Worm (Caenorhabditis elegans) whole organism, L1 larva: Measurements from ENCODE around the gene str-217.

Source experiments
- C04F5.9 ChIP-seq: sonication (generic microtip); optimal IDR thresholded peaks from 2 replicates; lab custom pipeline; 2016; ENCODE audit warnings: missing genetic modification characterization, missing compliant biosample characterization
- Y116A8C.19 ChIP-seq: sonication (generic microtip); optimal IDR thresholded peaks from 2 replicates; lab custom pipeline; 2016; ENCODE audit warnings: missing compliant biosample characterization, missing genetic modification characterization, borderline replicate concordance
- aly-2 ChIP-seq: fragments of 150-350 bp; optimal IDR thresholded peaks from 2 replicates; lab custom pipeline; 2014; ENCODE audit warnings: missing biosample characterization, missing genetic modification characterization
- ceh-8 ChIP-seq: fragments of 200-800 bp; sonication (Bioruptor generic); optimal IDR thresholded peaks from 2 replicates; lab custom pipeline; 2018; ENCODE audit warnings: mild to moderate bottlenecking, missing genetic modification characterization, moderate library complexity, missing compliant biosample characterization
- ceh-90 ChIP-seq: sonication (generic microtip); optimal IDR thresholded peaks from 2 replicates; lab custom pipeline; 2016; ENCODE audit warnings: missing genetic modification characterization, missing compliant biosample characterization
- ces-1 ChIP-seq: fragments of 150-350 bp; optimal IDR thresholded peaks from 2 replicates; lab custom pipeline; 2014; ENCODE audit warnings: missing biosample characterization, missing genetic modification reagents, missing genetic modification characterization
- dsc-1 ChIP-seq: sonication (generic microtip); optimal IDR thresholded peaks from 2 replicates; lab custom pipeline; 2016; ENCODE audit warnings: mild to moderate bottlenecking, missing genetic modification characterization, missing compliant biosample characterization
- efl-1 ChIP-seq, 4 experiments: fragments of 150-350 bp; optimal IDR thresholded peaks in 3 of 4; peaks in 1 of 4; 1 replicate in 1 of 4; 2 replicates in 3 of 4; lab custom pipeline; 2014; ENCODE audit warnings: missing biosample characterization in 2 of 4, missing genetic modification characterization in 2 of 4, missing genetic modification reagents in 2 of 4
- efl-3 ChIP-seq: fragments of 200-800 bp; sonication (Bioruptor generic); optimal IDR thresholded peaks from 2 replicates; lab custom pipeline; 2018; ENCODE audit warnings: mild to moderate bottlenecking, missing genetic modification characterization, missing compliant biosample characterization
- elt-2 ChIP-seq: sonication (generic microtip); optimal IDR thresholded peaks from 2 replicates; lab custom pipeline; 2016; ENCODE audit warnings: missing genetic modification characterization, mild to moderate bottlenecking, inconsistent platforms, missing compliant biosample characterization, missing genetic modification reagents
- fkh-4 ChIP-seq: sonication (generic microtip); optimal IDR thresholded peaks from 2 replicates; lab custom pipeline; 2016; ENCODE audit warnings: missing compliant biosample characterization, missing genetic modification characterization, borderline replicate concordance
- fkh-8 ChIP-seq: sonication (generic microtip); optimal IDR thresholded peaks from 2 replicates; lab custom pipeline; 2016; ENCODE audit warnings: mild to moderate bottlenecking, missing genetic modification characterization, missing compliant biosample characterization
- fos-1 ChIP-seq: fragments of 150-350 bp; optimal IDR thresholded peaks from 2 replicates; lab custom pipeline; 2014; ENCODE audit warnings: missing biosample characterization, missing genetic modification characterization
- grh-1 ChIP-seq: fragments of 200-800 bp; sonication (Bioruptor generic); IDR thresholded peaks from 2 replicates; pipeline ENCODE4 v1.3.6; 2022; ENCODE audit warnings: missing genetic modification reagents, missing genetic modification characterization, missing compliant biosample characterization
- hlh-4 ChIP-seq: sonication (generic microtip); optimal IDR thresholded peaks from 2 replicates; lab custom pipeline; 2016; ENCODE audit warnings: mild to moderate bottlenecking, missing genetic modification characterization, missing compliant biosample characterization
- hpl-2 ChIP-seq: fragments of 150-350 bp; optimal IDR thresholded peaks from 2 replicates; lab custom pipeline; 2014; ENCODE audit warnings: missing biosample characterization, missing genetic modification reagents, missing genetic modification characterization
- irx-1 ChIP-seq: sonication (generic microtip); optimal IDR thresholded peaks from 2 replicates; lab custom pipeline; 2016; ENCODE audit warnings: missing genetic modification characterization, missing compliant biosample characterization
- isw-1 ChIP-seq: fragments of 200-800 bp; sonication (Bioruptor generic); IDR thresholded peaks from 2 replicates; pipeline ENCODE4 v1.3.6; 2022; ENCODE audit warnings: missing genetic modification characterization, missing compliant biosample characterization
- lin-13 ChIP-seq: fragments of 150-350 bp; optimal IDR thresholded peaks from 2 replicates; lab custom pipeline; 2014; ENCODE audit warnings: missing biosample characterization, missing genetic modification reagents, missing genetic modification characterization
- lin-14 ChIP-seq: fragments of 200-800 bp; sonication (Bioruptor generic); optimal IDR thresholded peaks from 2 replicates; lab custom pipeline; 2018; ENCODE audit warnings: mild to moderate bottlenecking, missing genetic modification characterization, moderate library complexity, missing compliant biosample characterization
- lin-35 ChIP-seq, 2 experiments: fragments of 150-350 bp; optimal IDR thresholded peaks; 2 replicates each; lab custom pipeline; 2014; ENCODE audit warnings: missing biosample characterization in 2 of 2, missing genetic modification characterization in 2 of 2, missing genetic modification reagents in 2 of 2
- lin-39 ChIP-seq: fragments of 150-350 bp; optimal IDR thresholded peaks from 2 replicates; lab custom pipeline; 2014; ENCODE audit warnings: missing biosample characterization, missing genetic modification reagents, missing genetic modification characterization
- nhr-12 ChIP-seq: sonication (generic microtip); optimal IDR thresholded peaks from 2 replicates; lab custom pipeline; 2017; ENCODE audit warnings: missing biosample characterization, missing genetic modification characterization
- nhr-20 ChIP-seq: sonication (generic microtip); optimal IDR thresholded peaks from 2 replicates; lab custom pipeline; 2016; ENCODE audit warnings: mild to moderate bottlenecking, missing genetic modification characterization, missing compliant biosample characterization
- nhr-237 ChIP-seq: fragments of 150-350 bp; optimal IDR thresholded peaks from 2 replicates; lab custom pipeline; 2014; ENCODE audit warnings: missing biosample characterization, missing genetic modification characterization
- nhr-71 ChIP-seq: sonication (generic microtip); optimal IDR thresholded peaks from 2 replicates; lab custom pipeline; 2016; ENCODE audit warnings: mild to moderate bottlenecking, missing genetic modification characterization, moderate library complexity, missing compliant biosample characterization
- nhr-76 ChIP-seq: sonication (generic microtip); optimal IDR thresholded peaks from 2 replicates; lab custom pipeline; 2017; ENCODE audit warnings: missing biosample characterization, missing genetic modification characterization
- pqm-1 ChIP-seq: sonication (generic microtip); optimal IDR thresholded peaks from 3 replicates; lab custom pipeline; 2017; ENCODE audit warnings: missing biosample characterization, missing genetic modification characterization
- skn-1 ChIP-seq: fragments of 150-350 bp; optimal IDR thresholded peaks from 2 replicates; lab custom pipeline; 2014; ENCODE audit warnings: missing biosample characterization, missing genetic modification characterization
- snpc-4 ChIP-seq: fragments of 150-350 bp; optimal IDR thresholded peaks from 2 replicates; lab custom pipeline; 2014; ENCODE audit warnings: missing biosample characterization, missing genetic modification characterization
- snu-23 ChIP-seq: sonication (generic microtip); optimal IDR thresholded peaks from 2 replicates; lab custom pipeline; 2016; ENCODE audit warnings: missing genetic modification characterization, missing compliant biosample characterization
- sox-4 ChIP-seq: sonication (generic microtip); optimal IDR thresholded peaks from 2 replicates; lab custom pipeline; 2016; ENCODE audit warnings: missing genetic modification characterization, missing compliant biosample characterization
- tlp-1 ChIP-seq: fragments of 150-350 bp; optimal IDR thresholded peaks from 2 replicates; lab custom pipeline; 2014; ENCODE audit warnings: missing biosample characterization, missing genetic modification characterization
- unc-130 ChIP-seq: fragments of 150-350 bp; optimal IDR thresholded peaks from 2 replicates; lab custom pipeline; 2017; ENCODE audit warnings: missing biosample characterization, missing genetic modification characterization, inconsistent platforms
- unc-62 ChIP-seq: fragments of 150-350 bp; optimal IDR thresholded peaks from 2 replicates; lab custom pipeline; 2014; ENCODE audit warnings: missing biosample characterization, missing genetic modification reagents, missing genetic modification characterization
- unc-86 ChIP-seq: sonication (generic microtip); optimal IDR thresholded peaks from 2 replicates; lab custom pipeline; 2016; ENCODE audit warnings: missing genetic modification characterization, missing compliant biosample characterization
- vab-15 ChIP-seq: sonication (generic microtip); optimal IDR thresholded peaks from 2 replicates; lab custom pipeline; 2017; ENCODE audit warnings: missing genotype, mild to moderate bottlenecking, missing genetic modification characterization, missing compliant biosample characterization
- ztf-11 ChIP-seq, 2 experiments: sonication (generic microtip); optimal IDR thresholded peaks; 2 replicates each; lab custom pipeline; 2016 to 2017; ENCODE audit warnings: missing genetic modification characterization in 2 of 2, missing biosample characterization in 1 of 2, missing compliant biosample characterization in 1 of 2
- ztf-4 ChIP-seq: fragments of 150-350 bp; optimal IDR thresholded peaks from 2 replicates; lab custom pipeline; 2014; ENCODE audit warnings: missing biosample characterization, missing genetic modification characterization

Gene str-217

DNA sequence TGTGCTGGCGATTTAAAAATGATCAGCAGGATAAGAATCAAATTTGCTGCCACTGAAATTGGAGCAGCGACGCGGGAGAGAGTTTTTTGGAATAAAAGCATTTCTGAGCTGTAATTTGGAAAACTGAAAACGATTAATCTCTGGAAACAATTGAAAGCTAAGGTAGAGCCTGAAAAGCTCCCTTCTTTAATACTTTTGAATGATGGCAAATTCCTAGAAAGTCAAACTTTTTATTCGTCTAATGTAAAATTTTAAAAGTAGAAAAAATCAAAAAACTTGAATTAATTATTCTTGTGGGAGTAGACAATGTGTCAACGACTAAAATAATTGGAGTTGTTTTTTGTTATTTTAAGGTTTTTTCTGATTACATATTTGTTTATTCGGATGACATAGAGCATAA lies at the start of gene str-217:
str-217 (minus strand) TSS at position 101 of the 400 bp plus-strand sequence.
- TF ChIP-seq unc-86 (tag; lab: Kevin White, UChicago) = no peak
- no peak for TF ChIP-seq irx-1 (tag; lab: Kevin White, UChicago)
- TF ChIP-seq nhr-76 (tag; lab: Kevin White, UChicago) = no peak
- TF ChIP-seq lin-13 = no peak
- no peak for TF ChIP-seq ztf-4
- no peak for TF ChIP-seq skn-1 (tag; lab: Kevin White, UChicago)
- no peak for TF ChIP-seq hlh-4 (tag; lab: Kevin White, UChicago)

DNA sequence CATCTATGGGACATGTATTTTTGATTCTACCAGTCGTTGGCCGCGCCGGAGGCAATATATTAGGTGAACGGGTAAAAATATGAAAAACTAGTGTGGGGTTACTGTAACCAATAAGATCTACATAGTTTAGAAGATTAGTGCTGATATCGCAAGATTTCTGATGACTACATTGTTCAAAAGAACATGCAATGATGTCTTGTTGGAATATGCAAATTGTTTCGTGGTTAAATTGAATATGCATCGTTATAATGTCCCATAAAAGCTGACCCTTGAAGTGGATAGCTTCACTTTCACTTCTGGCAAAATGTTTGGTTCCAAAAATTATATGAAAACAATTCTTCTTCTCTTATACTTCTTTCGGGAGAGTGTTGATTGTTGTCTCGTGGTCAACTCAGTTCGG lies 44.4 kb upstream of the str-217 start, which contains the start of gene F28B1.2:
F28B1.2 (plus strand) TSS at position 301 of the 400 bp plus-strand sequence.
- no peak for TF ChIP-seq nhr-71
- no peak for TF ChIP-seq ceh-90 (tag; lab: Kevin White, UChicago)
- no peak for TF ChIP-seq efl-1 (optimal IDR thresholded peaks at IDR 0.05; lab: Kevin White, UChicago)
- peak in 1 of 2 experiments; percentile 48 for TF ChIP-seq efl-1 (GFP tag; optimal IDR thresholded peaks at IDR 0.05 in 1 of 2; lab: Kevin White, UChicago)

DNA sequence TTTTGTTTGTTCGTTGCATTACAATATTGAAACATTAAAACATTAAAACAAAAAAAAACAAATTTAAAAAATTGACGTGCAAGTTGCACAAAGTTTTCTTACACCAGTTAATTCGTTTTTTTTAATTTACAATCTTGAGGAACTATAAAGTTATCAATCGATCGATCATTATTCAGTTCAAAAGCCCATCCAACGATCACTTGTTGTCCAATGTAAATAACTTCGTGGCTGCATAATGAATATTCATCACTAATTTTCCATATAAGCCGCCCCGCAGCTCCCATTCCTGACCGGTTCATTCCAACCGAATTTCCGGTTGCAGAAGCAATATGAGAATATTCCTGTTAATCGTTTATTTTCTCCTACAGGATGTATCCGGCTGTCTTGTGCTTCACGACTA lies 42.2 kb upstream of the str-217 start, which contains the start of gene hpo-33:
hpo-33 (plus strand) TSS at position 301 of the 400 bp plus-strand sequence.
- TF ChIP-seq lin-39 (tag; lab: Kevin White, UChicago) (no peak), pqm-1 (tag; lab: Kevin White, UChicago) (no peak), lin-13 (no peak), efl-1 (optimal IDR thresholded peaks at IDR 0.05; lab: Kevin White, UChicago) (no peak), efl-1 (GFP tag; optimal IDR thresholded peaks at IDR 0.05 in 1 of 2; lab: Kevin White, UChicago) (peak in 1 of 2 experiments; percentile 44)

DNA sequence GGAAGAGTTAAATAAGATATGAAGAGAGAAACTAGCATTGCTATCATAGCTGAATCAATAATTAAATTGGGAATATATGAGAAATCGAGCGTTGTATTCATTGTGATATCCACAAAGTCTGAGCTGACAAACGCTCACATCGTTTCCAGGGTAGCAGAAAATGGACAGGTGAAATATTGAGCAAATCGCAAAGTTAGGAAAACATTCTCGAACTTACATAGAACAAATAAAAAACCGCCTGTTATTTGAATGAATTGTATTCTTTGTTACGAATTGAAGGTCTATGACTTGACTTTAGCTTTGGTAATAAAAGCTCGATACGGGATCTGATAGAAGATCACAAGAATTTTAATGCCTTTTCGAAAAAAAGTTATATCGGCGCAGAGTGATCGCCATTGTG lies 35.7 kb upstream of the str-217 start, which contains the start of gene srz-94:
srz-94 (minus strand) TSS at position 101 of the 400 bp plus-strand sequence.
- TF ChIP-seq nhr-12 (tag; lab: Kevin White, UChicago) = no peak
- TF ChIP-seq nhr-237 = no peak
- no peak for TF ChIP-seq fkh-4 (tag; lab: Kevin White, UChicago)
- TF ChIP-seq unc-130 (tag; lab: Kevin White, UChicago) = no peak
- no peak for TF ChIP-seq isw-1 (GFP tag; lab: Robert Waterston, UW)
- no peak for TF ChIP-seq nhr-71
- TF ChIP-seq ceh-8 (GFP tag; lab: Kevin White, UChicago) = no peak
- TF ChIP-seq hpl-2 = no peak
- no peak for TF ChIP-seq dsc-1 (tag; lab: Kevin White, UChicago)
- no peak for TF ChIP-seq efl-3 (GFP tag; lab: Kevin White, UChicago)
- no peak for TF ChIP-seq ces-1 (GFP tag; lab: Kevin White, UChicago)
- TF ChIP-seq nhr-20 (tag; lab: Kevin White, UChicago) = no peak
- TF ChIP-seq vab-15 = no peak

DNA sequence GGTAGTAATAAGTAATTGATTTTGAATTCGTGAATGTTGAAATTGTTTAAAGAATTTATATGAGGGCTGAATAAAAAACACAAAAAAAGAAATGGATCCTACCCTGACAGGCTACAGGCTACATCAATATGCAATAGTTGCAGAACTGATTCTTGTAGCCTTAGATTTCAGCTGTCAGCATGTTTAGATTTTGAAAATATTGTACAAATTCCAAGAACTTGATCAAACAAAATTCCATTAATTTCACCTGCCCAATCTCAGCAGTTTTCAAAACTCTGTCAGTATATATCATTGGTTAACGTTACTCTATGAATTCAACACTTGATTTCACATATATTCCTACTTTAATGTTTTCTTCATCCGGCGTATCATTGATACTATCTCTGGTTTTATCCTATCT lies 30.3 kb upstream of the str-217 start:
- no peak for TF ChIP-seq ztf-11 (tag; optimal IDR thresholded peaks at IDR 0.05; lab: Kevin White, UChicago)
- peak; percentile 3 for TF ChIP-seq fkh-8 (tag; lab: Kevin White, UChicago)
- peak; percentile 98 for TF ChIP-seq hlh-4 (tag; lab: Kevin White, UChicago)

DNA sequence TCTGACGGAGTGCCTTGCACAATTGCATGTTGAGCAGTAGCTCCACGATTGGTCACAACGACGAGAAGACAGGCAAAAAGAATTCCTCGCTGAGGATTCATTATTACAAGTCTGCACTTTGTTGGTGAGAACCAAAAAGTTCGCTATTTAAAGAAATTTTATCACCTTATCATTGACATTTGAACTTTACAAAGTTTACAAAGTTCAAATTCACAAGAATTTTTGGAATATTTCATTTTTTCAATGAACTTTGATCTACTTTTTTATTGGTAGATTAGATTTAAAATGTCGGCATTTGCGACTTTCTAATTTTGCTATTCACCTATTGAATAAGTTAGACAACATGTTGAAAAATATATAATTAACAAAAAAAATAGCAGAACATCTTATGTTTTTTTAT lies 26.2 kb upstream of the str-217 start, which contains the start of gene F49H6.15:
F49H6.15 (minus strand) TSS at position 101 of the 400 bp plus-strand sequence.
- TF ChIP-seq ceh-90 (tag; lab: Kevin White, UChicago) (no peak), lin-13 (no peak)

DNA sequence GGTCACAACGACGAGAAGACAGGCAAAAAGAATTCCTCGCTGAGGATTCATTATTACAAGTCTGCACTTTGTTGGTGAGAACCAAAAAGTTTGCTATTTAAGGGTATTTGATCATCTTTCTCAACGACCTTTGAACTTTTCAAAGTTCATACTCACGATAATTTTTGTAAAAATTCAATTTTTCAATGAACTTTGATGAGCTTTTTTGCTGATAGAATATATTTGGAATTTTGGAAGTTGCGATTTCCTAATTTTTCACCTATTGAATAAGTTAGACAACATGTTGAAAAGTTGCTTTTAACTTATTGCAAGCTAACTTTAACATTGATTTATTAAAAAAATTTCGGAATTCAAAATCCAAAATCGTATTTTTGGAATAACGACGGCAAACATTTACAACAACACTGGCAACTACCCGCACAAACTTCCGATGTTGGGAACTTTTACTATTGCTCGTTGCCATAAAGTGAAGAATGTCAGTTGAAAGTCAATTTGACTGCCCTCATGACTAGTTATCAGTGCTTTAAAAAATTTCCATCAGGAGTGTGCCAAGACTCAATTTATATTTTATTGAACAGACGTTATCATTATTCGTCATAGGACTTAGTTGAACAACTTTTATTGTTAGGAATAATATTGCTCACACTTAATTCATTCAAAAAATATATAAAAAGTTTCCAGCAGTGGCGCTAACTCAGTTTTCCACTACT lies 22.7 kb upstream of the str-217 start, which contains the start of the genes F49H6.8 and F49H6.5:
F49H6.8 (minus strand) TSS at position 51 of the 710 bp plus-strand sequence.
F49H6.5 (plus strand) TSS at position 629 of the 710 bp plus-strand sequence.
- no peak for TF ChIP-seq sox-4 (tag; lab: Kevin White, UChicago)
- TF ChIP-seq lin-14 (GFP tag; lab: Kevin White, UChicago) = no peak
- no peak for TF ChIP-seq irx-1 (tag; lab: Kevin White, UChicago)
- no peak for TF ChIP-seq ces-1 (GFP tag; lab: Kevin White, UChicago)
- TF ChIP-seq tlp-1 (tag; lab: Kevin White, UChicago) = peak; percentile 42
- TF ChIP-seq C04F5.9 (tag; lab: Kevin White, UChicago) = no peak
- no peak for TF ChIP-seq pqm-1 (tag; lab: Kevin White, UChicago)
- no peak for TF ChIP-seq fos-1 (tag; lab: Kevin White, UChicago)
- TF ChIP-seq unc-86 (tag; lab: Kevin White, UChicago) = no peak
- TF ChIP-seq Y116A8C.19 (tag; lab: Kevin White, UChicago) = no peak
- peak; percentile 51 for TF ChIP-seq elt-2
- TF ChIP-seq snpc-4 (tag; lab: Kevin White, UChicago) = no peak
- no peak for TF ChIP-seq grh-1
- no peak for TF ChIP-seq snu-23 (GFP tag; lab: Kevin White, UChicago)
- no peak for TF ChIP-seq aly-2 (tag; lab: Kevin White, UChicago)
- TF ChIP-seq unc-62 = no peak
- TF ChIP-seq vab-15 = no peak
- TF ChIP-seq lin-35 (GFP tag; optimal IDR thresholded peaks at IDR 0.05; lab: Kevin White, UChicago) = peak in 1 of 2 experiments; percentile 20
